Worm (Caenorhabditis elegans): ENCODE results near the gene T12A7.6.

- no peak for TF ChIP-seq cog-1 (tag; optimal IDR thresholded peaks at IDR 0.05)
- TF ChIP-seq klf-2 (GFP tag; conservative IDR thresholded peaks at IDR 0.05), result no peak
- no peak for TF ChIP-seq med-1 (GFP tag; optimal IDR thresholded peaks at IDR 0.05; ENCODE audit: insufficient read depth)
- TF ChIP-seq T22C8.4 (GFP tag; IDR thresholded peaks at IDR 0.05), result no peak
Observed at ce11 chrIV:11773692-11774225, 24.7 kb downstream of the T12A7.6 start, which contains the start of gene lips-5.

Measured in whole organism, midembryonic.